Fruit fly (Drosophila melanogaster): ENCODE data around the gene CG44271.

CG44271 gene

dm6 chr2L:6740088-6740487 lies 7.6 kb downstream of the CG44271 start, which contains the start of gene TTLL3A:
Gene TTLL3A, minus strand, starts transcription at chr2L:6740188.
- TF ChIP-seq CG14711 (tag; optimal IDR thresholded peaks at IDR 0.05) = no peak
- TF ChIP-seq ovo (GFP tag; optimal IDR thresholded peaks at IDR 0.05) = no peak
- TF ChIP-seq cic (GFP tag; optimal IDR thresholded peaks at IDR 0.05) = no peak
- TF ChIP-seq Crg-1 (GFP tag; optimal IDR thresholded peaks at IDR 0.05) = no peak
- no peak for TF ChIP-seq pad (GFP tag; optimal IDR thresholded peaks at IDR 0.05)
- TF ChIP-seq CG7101 (tag; optimal IDR thresholded peaks at IDR 0.05) = no peak
- TF ChIP-seq bab1 (GFP tag; optimal IDR thresholded peaks at IDR 0.05) = no peak
- TF ChIP-seq CG7045 (GFP tag; optimal IDR thresholded peaks at IDR 0.05) = no peak
- TF ChIP-seq CG5204 (GFP tag; optimal IDR thresholded peaks at IDR 0.05) = no peak
- no peak for TF ChIP-seq CG11617 (GFP tag; optimal IDR thresholded peaks at IDR 0.05)
- TF ChIP-seq Mnt (GFP tag; optimal IDR thresholded peaks at IDR 0.05) = no peak
- TF ChIP-seq Hr96 (GFP tag; optimal IDR thresholded peaks at IDR 0.05) = no peak
- TF ChIP-seq CG1620 (GFP tag; optimal IDR thresholded peaks at IDR 0.05) = no peak
- TF ChIP-seq toe (GFP tag; optimal IDR thresholded peaks at IDR 0.05) = no peak
- no peak for TF ChIP-seq Clk (GFP tag; optimal IDR thresholded peaks at IDR 0.05)

dm6 chr2L:6732566-6732965 lies 15.1 kb downstream of the CG44271 start, which contains the start of gene TTLL3B:
Gene TTLL3B, plus strand, starts transcription at chr2L:6732866.
- TF ChIP-seq CG7101 (tag; optimal IDR thresholded peaks at IDR 0.05) (no peak), toe (GFP tag; optimal IDR thresholded peaks at IDR 0.05) (no peak), CG1620 (GFP tag; optimal IDR thresholded peaks at IDR 0.05) (no peak), Hr96 (GFP tag; optimal IDR thresholded peaks at IDR 0.05) (no peak), Mnt (GFP tag; optimal IDR thresholded peaks at IDR 0.05) (no peak), CG5204 (GFP tag; optimal IDR thresholded peaks at IDR 0.05) (no peak), cic (GFP tag; optimal IDR thresholded peaks at IDR 0.05) (no peak), CG7045 (GFP tag; optimal IDR thresholded peaks at IDR 0.05) (no peak), ovo (GFP tag; optimal IDR thresholded peaks at IDR 0.05) (no peak), kay (GFP tag; ENCODE audit: borderline replicate concordance) (no peak), cnc (optimal IDR thresholded peaks at IDR 0.05) (no peak), CG12768 (GFP tag; optimal IDR thresholded peaks at IDR 0.05) (no peak), CG11617 (GFP tag; optimal IDR thresholded peaks at IDR 0.05) (no peak), pad (GFP tag; optimal IDR thresholded peaks at IDR 0.05) (no peak), bab1 (GFP tag; optimal IDR thresholded peaks at IDR 0.05) (no peak), tj (GFP tag; optimal IDR thresholded peaks at IDR 0.05) (no peak)

DNA sequence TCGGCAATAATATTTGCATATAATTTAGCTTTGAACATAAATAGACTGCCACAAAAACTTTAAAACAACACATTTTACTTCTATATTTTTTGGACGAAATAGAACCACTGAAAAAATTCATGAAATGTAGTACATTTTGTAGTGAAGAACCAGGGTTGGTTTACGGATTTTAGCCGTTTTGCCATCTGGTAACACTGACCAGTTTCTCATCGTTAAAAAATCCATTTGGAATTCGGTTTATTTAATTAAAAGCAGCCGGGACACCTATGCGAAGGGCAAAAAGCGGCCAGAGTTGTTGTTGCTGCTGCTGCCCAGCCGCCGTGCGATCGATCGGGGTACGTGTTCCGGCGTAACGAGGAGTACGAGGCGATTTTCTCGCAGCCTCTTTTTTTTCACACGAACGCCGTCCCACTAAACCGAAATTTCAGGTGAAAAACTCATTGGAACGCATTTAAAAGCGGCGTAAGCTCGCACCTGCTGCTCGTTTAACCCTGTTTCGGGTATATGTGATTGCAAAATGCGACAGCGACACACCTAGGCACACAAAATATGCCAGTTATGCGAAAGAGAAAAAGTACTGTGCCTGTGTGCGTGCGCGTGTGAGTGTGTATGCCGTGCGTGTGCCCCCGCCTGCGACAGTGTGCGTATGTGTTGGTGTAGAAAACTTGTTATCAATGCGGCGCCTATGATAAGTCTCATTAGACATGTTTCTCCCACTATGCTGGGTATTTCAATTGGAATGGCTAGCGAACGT lies 23.8 kb downstream of the CG44271 start, which contains the start of gene Liprin-alpha:
Gene Liprin-alpha, plus strand, starts transcription at position 154 of the 754 bp plus-strand sequence.
- TF ChIP-seq Mnt (GFP tag; optimal IDR thresholded peaks at IDR 0.05) = peak; percentile 9
- no peak for TF ChIP-seq CG7101 (tag; optimal IDR thresholded peaks at IDR 0.05)
- peak; percentile 40 for TF ChIP-seq kay (GFP tag; ENCODE audit: borderline replicate concordance)
- TF ChIP-seq bab1 (GFP tag; optimal IDR thresholded peaks at IDR 0.05) = no peak
- TF ChIP-seq CG1620 (GFP tag; optimal IDR thresholded peaks at IDR 0.05) = no peak
- TF ChIP-seq CG12768 (GFP tag; optimal IDR thresholded peaks at IDR 0.05) = no peak
- no peak for TF ChIP-seq CG11617 (GFP tag; optimal IDR thresholded peaks at IDR 0.05)
- TF ChIP-seq pad (GFP tag; optimal IDR thresholded peaks at IDR 0.05) = no peak

DNA sequence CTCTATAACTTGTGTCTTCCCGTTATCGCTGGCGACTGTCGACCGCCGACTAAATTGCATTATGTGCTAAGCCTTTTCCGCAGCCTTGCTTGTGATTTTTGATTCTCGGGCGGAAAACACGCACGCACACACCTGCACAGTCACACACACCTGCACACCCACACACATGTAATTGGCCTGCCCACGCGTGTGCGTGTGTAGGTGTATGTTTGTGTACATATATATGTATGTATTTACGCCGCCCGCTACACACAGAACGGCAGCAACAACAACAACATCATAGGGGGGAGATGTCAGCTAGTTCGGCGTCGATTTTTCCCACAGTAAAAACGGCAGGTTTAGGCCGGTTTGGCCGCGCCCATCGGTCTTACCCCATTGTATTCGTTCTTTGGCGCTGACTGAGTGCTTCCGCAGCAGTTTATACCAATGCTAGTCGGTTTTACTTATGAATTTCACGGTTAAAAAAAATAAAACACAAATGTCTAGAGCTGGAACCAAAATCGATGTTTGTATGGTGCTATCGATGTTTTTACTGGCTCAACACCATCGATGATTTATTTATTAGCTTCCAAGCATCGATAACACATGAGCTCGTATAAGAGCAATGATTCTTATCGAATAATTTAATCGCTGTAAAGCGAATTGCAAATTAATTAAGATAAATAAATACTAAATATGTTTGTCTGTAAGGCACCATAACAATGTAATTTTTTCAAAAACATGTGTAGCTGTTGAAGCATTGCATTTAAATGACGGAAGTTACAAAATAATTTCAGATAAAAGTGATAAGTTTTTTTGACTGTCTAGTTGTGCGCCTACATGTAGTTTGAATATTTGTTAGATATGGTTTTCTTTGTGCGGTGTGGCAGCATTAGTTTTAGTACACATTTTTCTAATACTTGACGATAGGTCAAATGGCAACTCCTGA lies 24.6 kb downstream of the CG44271 start, which contains the start of gene homer:
Gene homer, minus strand, starts transcription at position 538 of the 928 bp plus-strand sequence.
- TF ChIP-seq Mnt (GFP tag; optimal IDR thresholded peaks at IDR 0.05) (peak; percentile 7), toe (GFP tag; optimal IDR thresholded peaks at IDR 0.05) (peak; percentile 62), Hr96 (GFP tag; optimal IDR thresholded peaks at IDR 0.05) (no peak), CG7045 (GFP tag; optimal IDR thresholded peaks at IDR 0.05) (peak; percentile 3), tj (GFP tag; optimal IDR thresholded peaks at IDR 0.05) (peak; percentile 20), cic (GFP tag; optimal IDR thresholded peaks at IDR 0.05) (peak; percentile 61), cnc (optimal IDR thresholded peaks at IDR 0.05) (no peak)

DNA sequence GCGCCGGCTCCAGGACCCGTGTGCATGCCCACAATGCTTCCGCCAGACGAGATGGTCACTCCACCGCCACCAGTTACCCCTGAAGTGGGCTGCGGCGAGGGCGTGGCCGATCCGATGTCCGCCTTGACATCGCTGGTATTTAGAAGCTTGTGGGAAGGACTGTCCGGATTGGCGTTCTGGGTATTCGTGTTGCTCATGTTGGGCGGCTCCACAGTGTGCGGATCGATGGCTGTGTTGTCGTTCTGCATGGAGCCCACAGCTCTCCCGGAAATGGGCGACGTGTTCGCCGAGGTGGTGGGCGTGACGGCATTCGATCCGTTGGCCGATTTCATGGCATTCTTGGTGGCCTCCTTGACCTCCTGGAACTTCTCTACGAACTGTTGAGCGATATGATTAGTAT lies 26.0 kb downstream of the CG44271 start:
- TF ChIP-seq CG14711 (tag; optimal IDR thresholded peaks at IDR 0.05) (no peak), Crg-1 (GFP tag; optimal IDR thresholded peaks at IDR 0.05) (no peak), cic (GFP tag; optimal IDR thresholded peaks at IDR 0.05) (no peak), CG1620 (GFP tag; optimal IDR thresholded peaks at IDR 0.05) (no peak), ovo (GFP tag; optimal IDR thresholded peaks at IDR 0.05) (no peak), Clk (GFP tag; optimal IDR thresholded peaks at IDR 0.05) (no peak), CG11617 (GFP tag; optimal IDR thresholded peaks at IDR 0.05) (no peak), tj (GFP tag; optimal IDR thresholded peaks at IDR 0.05) (no peak), toe (GFP tag; optimal IDR thresholded peaks at IDR 0.05) (no peak), bab1 (GFP tag; optimal IDR thresholded peaks at IDR 0.05) (no peak), pad (GFP tag; optimal IDR thresholded peaks at IDR 0.05) (no peak), CG7101 (tag; optimal IDR thresholded peaks at IDR 0.05) (no peak), CG12768 (GFP tag; optimal IDR thresholded peaks at IDR 0.05) (no peak), Mnt (GFP tag; optimal IDR thresholded peaks at IDR 0.05) (no peak)

DNA sequence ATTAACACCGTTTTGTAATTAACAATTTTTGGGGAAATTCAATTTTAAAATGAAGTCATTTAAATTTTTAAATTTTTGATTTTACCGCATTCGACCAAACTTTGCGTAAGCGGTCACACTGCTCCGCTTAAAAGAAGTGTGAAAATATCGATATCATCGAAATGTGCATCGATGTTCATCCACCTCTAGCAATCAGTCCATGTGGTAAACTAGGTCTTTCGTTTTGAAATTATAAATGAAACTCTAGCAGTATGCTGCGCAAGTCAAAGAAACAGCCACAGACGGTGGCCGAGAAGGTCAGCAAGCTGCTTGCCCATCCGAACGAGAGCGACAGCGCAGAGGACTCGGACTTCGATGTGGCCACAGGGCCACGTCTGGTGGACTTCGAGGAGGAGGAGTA lies 30.3 kb downstream of the CG44271 start, which contains the start of gene Aatf:
Gene Aatf, plus strand, starts transcription at position 166 of the 400 bp plus-strand sequence.
- TF ChIP-seq Mnt (GFP tag; optimal IDR thresholded peaks at IDR 0.05) (peak; percentile 89), CG5204 (GFP tag; optimal IDR thresholded peaks at IDR 0.05) (no peak)

All from whole organism, adult.